Fruit fly (Drosophila melanogaster) Kc167 (cell line): ENCODE data around the gene ND-39.

Experiments
- Myc ChIP-seq: fragments of >200 bp; optimal IDR thresholded peaks from 2 replicates; lab custom pipeline; 2017; ENCODE audit warnings: missing external identifiers
- Sin3A ChIP-seq: fragments of >200 bp; optimal IDR thresholded peaks from 2 replicates; lab custom pipeline; 2018; ENCODE audit warnings: missing external identifiers
- h ChIP-seq: fragments of >200 bp; optimal IDR thresholded peaks from 3 replicates; lab custom pipeline; 2018; ENCODE audit warnings: missing external identifiers
- insv ChIP-seq: fragments of >200 bp; optimal IDR thresholded peaks from 3 replicates; lab custom pipeline; 2018; ENCODE audit warnings: missing external identifiers
- psq ChIP-seq: fragments of >200 bp; optimal IDR thresholded peaks from 2 replicates; lab custom pipeline; 2017; ENCODE audit warnings: missing external identifiers
- ttk ChIP-seq: sonication (Bioruptor generic); optimal IDR thresholded peaks from 2 replicates; lab custom pipeline; 2017; ENCODE audit warnings: missing external identifiers

DNA sequence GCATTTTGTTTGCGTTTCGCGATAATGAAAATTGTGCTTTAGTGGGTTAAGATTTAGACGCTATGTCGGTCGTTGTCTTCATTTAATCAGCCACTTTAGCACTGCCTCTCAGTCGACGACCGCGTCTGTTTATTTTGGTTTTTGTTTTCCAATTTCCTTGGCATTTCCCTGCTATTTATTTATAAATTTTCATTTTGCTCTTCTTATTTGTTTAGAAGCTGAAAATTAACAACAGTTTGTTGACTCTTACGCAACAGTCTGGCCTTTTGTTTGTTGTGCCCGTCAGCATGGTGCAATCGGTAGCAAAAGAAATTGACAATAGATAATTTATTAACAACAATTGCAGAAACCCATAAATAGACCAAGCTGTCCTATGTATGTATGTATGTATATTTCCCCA, 15.7 kb downstream of the ND-39 start:
- TF ChIP-seq Myc (no peak), ttk (lab: Kevin White, UChicago) (no peak), psq (lab: Kevin White, UChicago) (no peak), h (lab: Kevin White, UChicago) (no peak), insv (lab: Kevin White, UChicago) (no peak), Sin3A (lab: Kevin White, UChicago) (no peak)
